Worm (Caenorhabditis elegans) whole organism, L2 larva: ENCODE data around the gene T07C4.3.

Source experiments
- C34F6.9 ChIP-seq: fragments of 150-350 bp; optimal IDR thresholded peaks from 2 replicates; lab custom pipeline; 2014; ENCODE audit warnings: missing biosample characterization, missing genetic modification characterization
- F13H6.1 ChIP-seq: sonication (generic microtip); optimal IDR thresholded peaks from 2 replicates; lab custom pipeline; 2016; ENCODE audit warnings: missing genetic modification characterization, missing compliant biosample characterization
- R02D3.7 ChIP-seq: fragments of 150-350 bp; optimal IDR thresholded peaks from 2 replicates; lab custom pipeline; 2014; ENCODE audit warnings: missing biosample characterization, missing genetic modification characterization
- Y55F3AM.14 ChIP-seq: fragments of 200-800 bp; sonication (Bioruptor generic); optimal IDR thresholded peaks from 2 replicates; lab custom pipeline; 2018; ENCODE audit warnings: mild to moderate bottlenecking, missing genetic modification characterization, missing compliant biosample characterization
- alr-1 ChIP-seq: fragments of 150-350 bp; optimal IDR thresholded peaks from 2 replicates; lab custom pipeline; 2014; ENCODE audit warnings: missing biosample characterization, missing genetic modification characterization
- aly-2 ChIP-seq: fragments of 150-350 bp; optimal IDR thresholded peaks from 2 replicates; lab custom pipeline; 2014; ENCODE audit warnings: missing biosample characterization, missing genetic modification characterization
- ama-1 ChIP-seq: fragments of 150-350 bp; optimal IDR thresholded peaks from 2 replicates; lab custom pipeline; 2018; ENCODE audit warnings: inconsistent platforms
- ceh-82 ChIP-seq: fragments of 150-350 bp; optimal IDR thresholded peaks from 2 replicates; lab custom pipeline; 2014; ENCODE audit warnings: missing biosample characterization, missing genetic modification characterization
- crh-2 ChIP-seq: sonication (generic microtip); optimal IDR thresholded peaks from 2 replicates; lab custom pipeline; 2017; ENCODE audit warnings: missing biosample characterization, missing genetic modification characterization
- egl-27 ChIP-seq: sonication (generic microtip); optimal IDR thresholded peaks from 3 replicates; lab custom pipeline; 2017; ENCODE audit warnings: missing biosample characterization, missing genetic modification reagents, missing genetic modification characterization
- elt-3 ChIP-seq: sonication (generic microtip); optimal IDR thresholded peaks from 2 replicates; lab custom pipeline; 2017; ENCODE audit warnings: missing biosample characterization, missing genetic modification characterization
- fos-1 ChIP-seq: fragments of 150-350 bp; optimal IDR thresholded peaks from 2 replicates; lab custom pipeline; 2014; ENCODE audit warnings: missing biosample characterization, missing genetic modification characterization
- lin-11 ChIP-seq: fragments of 150-350 bp; sonication (generic microtip); optimal IDR thresholded peaks from 2 replicates; lab custom pipeline; 2014; ENCODE audit warnings: missing biosample characterization, missing genetic modification characterization, inconsistent platforms, mixed read lengths
- lin-13 ChIP-seq: fragments of 150-350 bp; optimal IDR thresholded peaks from 2 replicates; lab custom pipeline; 2014; ENCODE audit warnings: missing biosample characterization, missing genetic modification reagents, missing genetic modification characterization
- lin-39 ChIP-seq: fragments of 150-350 bp; optimal IDR thresholded peaks from 2 replicates; lab custom pipeline; 2014; ENCODE audit warnings: missing biosample characterization, missing genetic modification reagents, missing genetic modification characterization
- mbf-1 ChIP-seq: sonication (generic microtip); optimal IDR thresholded peaks from 2 replicates; lab custom pipeline; 2017; ENCODE audit warnings: missing biosample characterization, missing genetic modification characterization
- nhr-11 ChIP-seq: fragments of 150-350 bp; optimal IDR thresholded peaks from 2 replicates; lab custom pipeline; 2014; ENCODE audit warnings: missing biosample characterization, missing genetic modification characterization
- nhr-12 ChIP-seq: fragments of 150-350 bp; optimal IDR thresholded peaks from 2 replicates; lab custom pipeline; 2014; ENCODE audit warnings: missing biosample characterization, missing genetic modification characterization
- nhr-129 ChIP-seq: fragments of 150-350 bp; optimal IDR thresholded peaks from 2 replicates; lab custom pipeline; 2014; ENCODE audit warnings: missing biosample characterization, missing genetic modification characterization
- nhr-21 ChIP-seq: fragments of 150-350 bp; optimal IDR thresholded peaks from 2 replicates; lab custom pipeline; 2014; ENCODE audit warnings: missing biosample characterization, missing genetic modification characterization
- nhr-23 ChIP-seq: fragments of 150-350 bp; optimal IDR thresholded peaks from 2 replicates; lab custom pipeline; 2014; ENCODE audit warnings: missing biosample characterization, missing genetic modification reagents, missing genetic modification characterization
- nhr-25 ChIP-seq: fragments of 150-350 bp; sonication (generic microtip); optimal IDR thresholded peaks from 3 replicates; lab custom pipeline; 2014; ENCODE audit warnings: missing biosample characterization, missing genetic modification characterization
- nhr-6 ChIP-seq: fragments of 150-350 bp; optimal IDR thresholded peaks from 2 replicates; lab custom pipeline; 2014; ENCODE audit warnings: missing biosample characterization, missing genetic modification characterization
- nhr-77 ChIP-seq: fragments of 150-350 bp; optimal IDR thresholded peaks from 2 replicates; lab custom pipeline; 2014; ENCODE audit warnings: missing biosample characterization, missing genetic modification characterization
- sem-4 ChIP-seq: fragments of 150-350 bp; optimal IDR thresholded peaks from 2 replicates; lab custom pipeline; 2014; ENCODE audit warnings: missing biosample characterization, missing genetic modification reagents, missing genetic modification characterization
- skn-1 ChIP-seq: sonication (generic microtip); optimal IDR thresholded peaks from 2 replicates; lab custom pipeline; 2017; ENCODE audit warnings: missing biosample characterization, missing genetic modification characterization
- sma-3 ChIP-seq: sonication (generic microtip); optimal IDR thresholded peaks from 2 replicates; lab custom pipeline; 2016; ENCODE audit warnings: missing genetic modification reagents, missing genetic modification characterization, missing compliant biosample characterization
- sma-9 ChIP-seq, 2 experiments: fragments of 150-350 bp in 1 of 2; sonication (generic microtip) in 1 of 2; optimal IDR thresholded peaks; 2 replicates each; lab custom pipeline; 2014 to 2016; ENCODE audit warnings: missing genetic modification characterization in 2 of 2, mild to moderate bottlenecking in 1 of 2, missing biosample characterization in 1 of 2, missing compliant biosample characterization in 1 of 2, missing genetic modification reagents in 1 of 2, moderate library complexity in 1 of 2
- snpc-4 ChIP-seq: fragments of 150-350 bp; optimal IDR thresholded peaks from 2 replicates; lab custom pipeline; 2014; ENCODE audit warnings: missing biosample characterization, missing genetic modification characterization
- unc-39 ChIP-seq: fragments of 150-350 bp; optimal IDR thresholded peaks from 2 replicates; lab custom pipeline; 2014; ENCODE audit warnings: missing biosample characterization, missing genetic modification characterization
- unc-55 ChIP-seq: fragments of 150-350 bp; sonication (generic microtip); optimal IDR thresholded peaks from 3 replicates; lab custom pipeline; 2014; ENCODE audit warnings: missing biosample characterization, missing genetic modification reagents, missing genetic modification characterization
- zag-1 ChIP-seq: fragments of 150-350 bp; optimal IDR thresholded peaks from 2 replicates; lab custom pipeline; 2014; ENCODE audit warnings: missing biosample characterization, missing genetic modification characterization
- ztf-1 ChIP-seq: fragments of 200-800 bp; sonication (Bioruptor generic); conservative IDR thresholded peaks from 2 replicates; pipeline ENCODE4 v1.3.6; 2022; ENCODE audit warnings: missing genetic modification characterization, missing compliant biosample characterization

The T07C4.3 gene

ce11 chrIII:10318755-10319154 is 33.2 kb upstream of the T07C4.3 start, which contains the start of gene unc-69 (continued):
- TF ChIP-seq sma-9 (GFP tag; optimal IDR thresholded peaks at IDR 0.05; lab: Kevin White, UChicago) (no peak), sma-9 (tag; optimal IDR thresholded peaks at IDR 0.05; lab: Kevin White, UChicago) (no peak), elt-3 (tag; lab: Kevin White, UChicago) (no peak), unc-55 (GFP tag; lab: Kevin White, UChicago) (peak; percentile 88), zag-1 (tag; lab: Kevin White, UChicago) (peak; percentile 66), unc-39 (no peak), sem-4 (tag; lab: Kevin White, UChicago) (peak; percentile 19), nhr-11 (tag; lab: Kevin White, UChicago) (no peak), ztf-1 (GFP tag; lab: Robert Waterston, UW) (no peak), fos-1 (tag; lab: Kevin White, UChicago) (peak; percentile 35), C34F6.9 (tag; lab: Kevin White, UChicago) (peak; percentile 86), ceh-82 (tag; lab: Kevin White, UChicago) (no peak), nhr-77 (tag; lab: Kevin White, UChicago) (no peak), egl-27 (tag; lab: Kevin White, UChicago) (no peak), mbf-1 (tag; lab: Kevin White, UChicago) (no peak), crh-2 (tag; lab: Kevin White, UChicago) (peak; percentile 96)

DNA sequence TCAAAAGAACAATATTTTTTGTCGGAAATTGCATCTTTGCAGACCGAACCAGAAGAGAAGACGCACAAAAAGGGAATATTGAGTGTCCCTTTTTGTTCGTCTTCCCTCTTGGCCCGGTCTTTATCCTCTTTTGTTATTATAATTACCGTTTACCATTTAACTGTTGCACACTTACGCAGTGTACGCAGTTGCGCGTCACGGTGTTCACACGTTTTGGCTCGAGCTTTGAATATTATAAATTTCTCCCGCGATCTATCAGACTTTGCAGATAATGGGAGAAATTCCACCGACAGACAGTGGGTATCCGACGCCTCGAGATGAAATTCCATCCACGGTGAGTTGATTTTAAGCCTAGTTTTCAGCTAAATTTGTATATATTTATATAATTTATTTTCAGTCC is 31.2 kb upstream of the T07C4.3 start, which contains the start of gene sas-7:
Gene sas-7 (plus strand): TSS at position 232 of the 400 bp plus-strand sequence.
- TF ChIP-seq unc-55 (GFP tag; lab: Kevin White, UChicago): peak; percentile 5
- no peak for TF ChIP-seq lin-11 (tag; lab: Kevin White, UChicago)
- no peak for TF ChIP-seq lin-13 (GFP tag; lab: Kevin White, UChicago)
- no peak for TF ChIP-seq sma-9 (GFP tag; optimal IDR thresholded peaks at IDR 0.05; lab: Kevin White, UChicago)
- TF ChIP-seq sma-9 (tag; optimal IDR thresholded peaks at IDR 0.05; lab: Kevin White, UChicago): no peak
- TF ChIP-seq, all 48 proteins: peak for 1

DNA sequence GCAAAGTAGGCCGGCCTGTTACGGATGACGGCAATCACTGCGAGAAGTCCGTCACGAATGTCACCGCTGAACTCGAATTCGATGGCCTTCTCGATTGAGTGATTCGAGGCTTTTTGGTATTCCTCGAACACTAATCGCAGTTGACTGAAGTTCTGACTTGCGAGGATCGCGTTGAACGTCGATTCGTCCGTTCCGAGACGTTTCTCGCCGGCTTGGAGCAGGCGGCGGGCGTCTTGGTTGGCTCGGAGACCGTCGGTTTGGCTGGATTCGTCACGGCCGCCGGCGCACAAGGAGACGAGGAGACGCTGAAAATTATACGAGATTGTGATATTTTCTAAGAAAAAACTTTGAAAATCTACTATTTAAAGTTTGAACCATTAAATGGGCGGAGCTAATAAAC is 25.6 kb upstream of the T07C4.3 start:
- no peak for TF ChIP-seq lin-39
- no peak for TF ChIP-seq unc-55 (GFP tag; lab: Kevin White, UChicago)
- TF ChIP-seq nhr-12 (tag; lab: Kevin White, UChicago): no peak
- no peak for TF ChIP-seq skn-1 (tag; lab: Kevin White, UChicago)
- TF ChIP-seq nhr-129 (tag; lab: Kevin White, UChicago): no peak
- no peak for TF ChIP-seq Y55F3AM.14 (GFP tag; lab: Kevin White, UChicago)
- TF ChIP-seq R02D3.7 (tag; lab: Kevin White, UChicago): no peak
- TF ChIP-seq aly-2: no peak
- TF ChIP-seq nhr-21 (tag; lab: Kevin White, UChicago): no peak

DNA sequence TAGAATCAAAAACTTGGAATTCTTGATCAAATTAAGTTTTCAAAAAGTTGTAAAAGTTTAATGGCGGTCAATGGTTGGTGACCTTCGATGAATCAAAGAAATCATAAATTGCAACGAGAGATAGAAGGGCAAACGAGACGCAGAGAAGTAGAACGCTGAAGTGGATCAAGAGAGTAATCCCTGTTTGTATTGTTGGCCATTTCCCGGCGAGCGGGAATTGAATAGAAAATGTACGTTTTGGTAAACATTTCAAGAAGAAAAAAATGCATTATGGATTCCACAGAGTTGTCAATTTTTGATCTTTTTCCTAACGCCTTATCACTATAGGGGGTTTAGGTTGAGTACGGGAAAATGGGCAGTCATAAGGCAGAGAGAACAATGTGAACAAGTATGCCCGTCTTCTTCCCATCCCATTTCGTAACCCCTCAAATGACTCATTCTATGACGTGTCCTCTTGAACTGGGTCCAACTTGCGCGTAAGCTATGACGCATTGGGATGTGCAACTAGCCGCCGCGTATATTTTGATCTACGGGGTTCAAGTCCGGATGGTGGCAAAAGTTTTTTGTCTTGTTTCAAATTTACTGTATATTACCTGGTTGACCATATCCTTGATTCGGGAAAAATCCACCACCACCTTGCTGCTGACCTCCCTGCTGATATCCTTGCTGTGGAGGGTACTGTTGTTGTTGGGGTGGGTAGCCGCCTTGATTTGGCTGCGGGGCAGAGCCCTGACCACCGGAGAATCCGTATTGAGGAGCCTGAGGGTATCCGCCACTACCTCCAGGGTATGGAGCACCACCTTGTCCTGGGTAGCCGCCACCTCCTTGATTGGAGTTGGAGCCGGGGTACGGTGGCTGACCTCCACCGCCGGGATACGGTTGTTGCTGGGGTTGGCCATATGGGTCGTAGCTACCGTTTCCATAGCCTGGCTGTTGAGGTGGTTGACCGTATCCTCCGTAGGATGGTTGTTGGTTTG is 23.1 kb upstream of the T07C4.3 start:
- no peak for TF ChIP-seq unc-55 (GFP tag; lab: Kevin White, UChicago)
- peak; percentile 0 for TF ChIP-seq sma-3 (GFP tag; lab: Kevin White, UChicago)
- TF ChIP-seq ama-1 (lab: Kevin White, UChicago): peak; percentile 31
- peak; percentile 10 for TF ChIP-seq nhr-129 (tag; lab: Kevin White, UChicago)
- peak; percentile 38 for TF ChIP-seq fos-1 (tag; lab: Kevin White, UChicago)
- no peak for TF ChIP-seq alr-1 (tag; lab: Kevin White, UChicago)
- peak; percentile 1 for TF ChIP-seq nhr-6 (tag; lab: Kevin White, UChicago)
- no peak for TF ChIP-seq Y55F3AM.14 (GFP tag; lab: Kevin White, UChicago)
- peak; percentile 27 for TF ChIP-seq nhr-25 (tag; lab: Kevin White, UChicago)
- TF ChIP-seq nhr-23 (tag; lab: Kevin White, UChicago): no peak

ce11 chrIII:10329811-10330210 is 22.1 kb upstream of the T07C4.3 start:
- TF ChIP-seq nhr-129 (tag; lab: Kevin White, UChicago) (peak; percentile 22), F13H6.1 (tag; lab: Kevin White, UChicago) (peak; percentile 32), lin-13 (GFP tag; lab: Kevin White, UChicago) (no peak), snpc-4 (tag; lab: Kevin White, UChicago) (no peak), fos-1 (tag; lab: Kevin White, UChicago) (peak; percentile 66), nhr-23 (tag; lab: Kevin White, UChicago) (no peak), crh-2 (tag; lab: Kevin White, UChicago) (peak; percentile 15), C34F6.9 (tag; lab: Kevin White, UChicago) (peak; percentile 19), sma-9 (GFP tag; optimal IDR thresholded peaks at IDR 0.05; lab: Kevin White, UChicago) (peak; percentile 33), sma-9 (tag; optimal IDR thresholded peaks at IDR 0.05; lab: Kevin White, UChicago) (no peak), R02D3.7 (tag; lab: Kevin White, UChicago) (no peak), skn-1 (tag; lab: Kevin White, UChicago) (no peak)
- TF ChIP-seq, all 48 proteins: peak for 6
